Worm (Caenorhabditis elegans) whole organism, L1 larva: ENCODE data around the gene C17G1.14.
A peak's percentile ranks its signal among the peaks of the same experiment; 100 is the strongest.

Experiments
- C04F5.9 ChIP-seq: sonication (generic microtip); optimal IDR thresholded peaks from 2 replicates; lab custom pipeline; 2016; ENCODE audit warnings: missing genetic modification characterization, missing compliant biosample characterization
- C16A3.4 ChIP-seq: fragments of 150-350 bp; optimal IDR thresholded peaks from 2 replicates; lab custom pipeline; 2014; ENCODE audit warnings: missing biosample characterization, missing genetic modification characterization
- F16B12.6 ChIP-seq: fragments of 150-350 bp; optimal IDR thresholded peaks from 2 replicates; lab custom pipeline; 2014; ENCODE audit warnings: missing biosample characterization, missing genetic modification characterization
- alr-1 ChIP-seq: fragments of 200-800 bp; sonication (Bioruptor generic); optimal IDR thresholded peaks from 2 replicates; lab custom pipeline; 2018; ENCODE audit warnings: borderline replicate concordance, mild to moderate bottlenecking, missing genetic modification characterization, missing compliant biosample characterization
- aly-2 ChIP-seq: fragments of 150-350 bp; optimal IDR thresholded peaks from 2 replicates; lab custom pipeline; 2014; ENCODE audit warnings: missing biosample characterization, missing genetic modification characterization
- ama-1 ChIP-seq: fragments of 150-350 bp; optimal IDR thresholded peaks from 2 replicates; lab custom pipeline; 2014
- blmp-1 ChIP-seq: fragments of 150-350 bp; optimal IDR thresholded peaks from 2 replicates; lab custom pipeline; 2014; ENCODE audit warnings: missing biosample characterization, missing genetic modification characterization
- ceh-82 ChIP-seq, 3 experiments: fragments of 150-350 bp in 1 of 3; sonication (generic microtip) in 2 of 3; optimal IDR thresholded peaks; 2 replicates each; lab custom pipeline; 2014 to 2017; ENCODE audit warnings: missing biosample characterization in 3 of 3, missing genetic modification characterization in 3 of 3
- ceh-88 ChIP-seq: fragments of 200-800 bp; sonication (Bioruptor generic); IDR thresholded peaks from 2 replicates; pipeline ENCODE4 v1.3.6; 2022; ENCODE audit warnings: missing genetic modification characterization, missing compliant biosample characterization
- ces-1 ChIP-seq: fragments of 150-350 bp; optimal IDR thresholded peaks from 2 replicates; lab custom pipeline; 2014; ENCODE audit warnings: missing biosample characterization, missing genetic modification reagents, missing genetic modification characterization
- dsc-1 ChIP-seq: sonication (generic microtip); optimal IDR thresholded peaks from 2 replicates; lab custom pipeline; 2016; ENCODE audit warnings: mild to moderate bottlenecking, missing genetic modification characterization, missing compliant biosample characterization
- efl-1 ChIP-seq, 4 experiments: fragments of 150-350 bp; optimal IDR thresholded peaks in 3 of 4; peaks in 1 of 4; 1 replicate in 1 of 4; 2 replicates in 3 of 4; lab custom pipeline; 2014; ENCODE audit warnings: missing biosample characterization in 2 of 4, missing genetic modification characterization in 2 of 4, missing genetic modification reagents in 2 of 4
- elt-2 ChIP-seq: sonication (generic microtip); optimal IDR thresholded peaks from 2 replicates; lab custom pipeline; 2016; ENCODE audit warnings: missing genetic modification characterization, mild to moderate bottlenecking, inconsistent platforms, missing compliant biosample characterization, missing genetic modification reagents
- fkh-4 ChIP-seq: sonication (generic microtip); optimal IDR thresholded peaks from 2 replicates; lab custom pipeline; 2016; ENCODE audit warnings: missing compliant biosample characterization, missing genetic modification characterization, borderline replicate concordance
- hlh-4 ChIP-seq: sonication (generic microtip); optimal IDR thresholded peaks from 2 replicates; lab custom pipeline; 2016; ENCODE audit warnings: mild to moderate bottlenecking, missing genetic modification characterization, missing compliant biosample characterization
- hpl-2 ChIP-seq: fragments of 150-350 bp; optimal IDR thresholded peaks from 2 replicates; lab custom pipeline; 2014; ENCODE audit warnings: missing biosample characterization, missing genetic modification reagents, missing genetic modification characterization
- jun-1 ChIP-seq: fragments of 150-350 bp; optimal IDR thresholded peaks from 2 replicates; lab custom pipeline; 2014; ENCODE audit warnings: missing biosample characterization, missing genetic modification reagents, missing genetic modification characterization
- lin-13 ChIP-seq: fragments of 150-350 bp; optimal IDR thresholded peaks from 2 replicates; lab custom pipeline; 2014; ENCODE audit warnings: missing biosample characterization, missing genetic modification reagents, missing genetic modification characterization
- lin-14 ChIP-seq: fragments of 200-800 bp; sonication (Bioruptor generic); optimal IDR thresholded peaks from 2 replicates; lab custom pipeline; 2018; ENCODE audit warnings: mild to moderate bottlenecking, missing genetic modification characterization, moderate library complexity, missing compliant biosample characterization
- lsy-2 ChIP-seq, 2 experiments: fragments of 150-350 bp; optimal IDR thresholded peaks; 2 replicates each; lab custom pipeline; 2014; ENCODE audit warnings: missing biosample characterization in 2 of 2, missing genetic modification characterization in 2 of 2
- mdl-1 ChIP-seq, 2 experiments: fragments of 150-350 bp; optimal IDR thresholded peaks; 2 replicates each; lab custom pipeline; 2014 to 2017; ENCODE audit warnings: missing biosample characterization in 2 of 2, missing genetic modification characterization in 2 of 2, inconsistent platforms in 1 of 2
- mep-1 ChIP-seq: fragments of 150-350 bp; optimal IDR thresholded peaks from 2 replicates; lab custom pipeline; 2014; ENCODE audit warnings: missing biosample characterization, missing genetic modification characterization
- nhr-11 ChIP-seq: fragments of 150-350 bp; optimal IDR thresholded peaks from 2 replicates; lab custom pipeline; 2014; ENCODE audit warnings: missing biosample characterization, missing genetic modification characterization
- nhr-12 ChIP-seq: sonication (generic microtip); optimal IDR thresholded peaks from 2 replicates; lab custom pipeline; 2017; ENCODE audit warnings: missing biosample characterization, missing genetic modification characterization
- nhr-19 ChIP-seq: fragments of 200-800 bp; sonication (Bioruptor generic); conservative IDR thresholded peaks from 2 replicates; pipeline ENCODE4 v1.3.6; 2022; ENCODE audit warnings: missing genetic modification characterization, missing compliant biosample characterization
- nhr-28 ChIP-seq: fragments of 150-350 bp; optimal IDR thresholded peaks from 2 replicates; lab custom pipeline; 2014; ENCODE audit warnings: missing biosample characterization, missing genetic modification characterization
- nhr-47 ChIP-seq: sonication (generic microtip); optimal IDR thresholded peaks from 2 replicates; lab custom pipeline; 2016; ENCODE audit warnings: mild to moderate bottlenecking, missing genetic modification characterization, moderate library complexity, missing compliant biosample characterization
- nhr-71 ChIP-seq: sonication (generic microtip); optimal IDR thresholded peaks from 2 replicates; lab custom pipeline; 2016; ENCODE audit warnings: mild to moderate bottlenecking, missing genetic modification characterization, moderate library complexity, missing compliant biosample characterization
- nhr-85 ChIP-seq: sonication (generic microtip); peaks from one replicate; lab custom pipeline; 2016; ENCODE audit warnings: missing genetic modification characterization, inconsistent platforms, missing compliant biosample characterization
- pag-3 ChIP-seq: sonication (generic microtip); optimal IDR thresholded peaks from 2 replicates; lab custom pipeline; 2017; ENCODE audit warnings: missing genetic modification characterization, mild to moderate bottlenecking, missing compliant biosample characterization, antibody characterized with exemption, borderline replicate concordance; ENCODE audit not compliant: insufficient read depth
- pqm-1 ChIP-seq: sonication (generic microtip); optimal IDR thresholded peaks from 3 replicates; lab custom pipeline; 2017; ENCODE audit warnings: missing biosample characterization, missing genetic modification characterization
- rnt-1 ChIP-seq: sonication (generic microtip); optimal IDR thresholded peaks from 2 replicates; lab custom pipeline; 2016; ENCODE audit warnings: mild to moderate bottlenecking, missing genetic modification characterization, moderate library complexity, missing compliant biosample characterization
- tbx-2 ChIP-seq: sonication (generic microtip); optimal IDR thresholded peaks from 2 replicates; lab custom pipeline; 2016; ENCODE audit warnings: missing genetic modification characterization, missing compliant biosample characterization
- unc-130 ChIP-seq: fragments of 150-350 bp; optimal IDR thresholded peaks from 2 replicates; lab custom pipeline; 2017; ENCODE audit warnings: missing biosample characterization, missing genetic modification characterization, inconsistent platforms
- unc-62 ChIP-seq: fragments of 150-350 bp; optimal IDR thresholded peaks from 2 replicates; lab custom pipeline; 2014; ENCODE audit warnings: missing biosample characterization, missing genetic modification reagents, missing genetic modification characterization
- zip-4 ChIP-seq: fragments of 200-800 bp; sonication (Bioruptor generic); optimal IDR thresholded peaks from 2 replicates; lab custom pipeline; 2018; ENCODE audit warnings: mild to moderate bottlenecking, missing genetic modification characterization, moderate library complexity, missing compliant biosample characterization
- ztf-11 ChIP-seq, 2 experiments: sonication (generic microtip); optimal IDR thresholded peaks; 2 replicates each; lab custom pipeline; 2016 to 2017; ENCODE audit warnings: missing genetic modification characterization in 2 of 2, missing biosample characterization in 1 of 2, missing compliant biosample characterization in 1 of 2
- ztf-4 ChIP-seq: fragments of 150-350 bp; optimal IDR thresholded peaks from 2 replicates; lab custom pipeline; 2014; ENCODE audit warnings: missing biosample characterization, missing genetic modification characterization

The C17G1.14 gene

DNA sequence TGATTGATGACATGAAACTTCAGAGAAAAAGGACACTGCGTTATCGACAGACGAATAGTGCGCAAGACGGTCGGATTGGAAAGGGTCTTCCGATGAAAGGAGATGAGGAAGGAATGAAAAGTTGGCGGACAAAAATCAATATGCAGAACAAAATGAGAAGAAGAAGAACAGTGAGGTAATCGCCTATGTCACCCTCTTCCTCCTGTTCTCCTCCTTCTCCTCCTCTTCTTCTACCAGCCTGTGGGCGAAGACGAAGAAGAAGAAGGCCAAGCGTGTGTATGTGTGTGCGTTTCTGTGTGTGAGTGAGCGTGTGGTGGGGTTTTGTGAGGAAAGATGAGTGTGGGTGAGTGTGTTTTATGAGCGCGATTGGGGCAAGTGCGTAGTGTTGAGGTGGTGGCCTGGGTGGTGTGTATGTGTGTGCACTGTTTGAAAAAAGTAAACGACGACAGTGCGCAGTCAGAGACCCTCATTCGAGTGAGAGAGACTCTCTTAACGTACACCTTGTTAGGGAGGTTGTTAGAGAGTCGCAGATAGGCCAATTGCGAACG lies 6.3 kb upstream of the C17G1.14 start, which contains the start of gene tsp-21 (continued):
- peak; percentile 13 for TF ChIP-seq hpl-2 (GFP tag; lab: Kevin White, UChicago)
- TF ChIP-seq ama-1 (lab: Kevin White, UChicago): no peak
- TF ChIP-seq nhr-12 (tag; lab: Kevin White, UChicago): no peak
- peak in 1 of 2 experiments; percentile 71 for TF ChIP-seq mdl-1 (tag; optimal IDR thresholded peaks at IDR 0.05; lab: Kevin White, UChicago)
- peak in 1 of 2 experiments; percentile 50 for TF ChIP-seq ztf-11 (tag; optimal IDR thresholded peaks at IDR 0.05; lab: Kevin White, UChicago)
- TF ChIP-seq rnt-1 (tag; lab: Kevin White, UChicago): peak; percentile 73
- TF ChIP-seq pqm-1 (tag; lab: Kevin White, UChicago): no peak
- TF ChIP-seq lin-14: peak; percentile 94
- TF ChIP-seq nhr-11 (tag; lab: Kevin White, UChicago): no peak
- TF ChIP-seq nhr-85 (tag; lab: Kevin White, UChicago): peak; percentile 95
- TF ChIP-seq pag-3 (tag; lab: Kevin White, UChicago): no peak
- no peak for TF ChIP-seq C04F5.9 (tag; lab: Kevin White, UChicago)
- TF ChIP-seq fkh-4 (tag; lab: Kevin White, UChicago): no peak
- TF ChIP-seq hlh-4: no peak
- peak; percentile 28 to 78 for TF ChIP-seq lsy-2 (tag; optimal IDR thresholded peaks at IDR 0.05; lab: Kevin White, UChicago)
- TF ChIP-seq ceh-88: no peak
- peak; percentile 67 for TF ChIP-seq lin-13 (GFP tag; lab: Kevin White, UChicago)
- peak; percentile 88 for TF ChIP-seq mep-1
- TF ChIP-seq unc-62 (GFP tag; lab: Kevin White, UChicago): no peak
- TF ChIP-seq nhr-28: no peak
- TF ChIP-seq unc-130: no peak
- TF ChIP-seq ces-1: no peak
- TF ChIP-seq nhr-19: peak; percentile 57
- peak; percentile 11 for TF ChIP-seq dsc-1 (tag; lab: Kevin White, UChicago)

DNA sequence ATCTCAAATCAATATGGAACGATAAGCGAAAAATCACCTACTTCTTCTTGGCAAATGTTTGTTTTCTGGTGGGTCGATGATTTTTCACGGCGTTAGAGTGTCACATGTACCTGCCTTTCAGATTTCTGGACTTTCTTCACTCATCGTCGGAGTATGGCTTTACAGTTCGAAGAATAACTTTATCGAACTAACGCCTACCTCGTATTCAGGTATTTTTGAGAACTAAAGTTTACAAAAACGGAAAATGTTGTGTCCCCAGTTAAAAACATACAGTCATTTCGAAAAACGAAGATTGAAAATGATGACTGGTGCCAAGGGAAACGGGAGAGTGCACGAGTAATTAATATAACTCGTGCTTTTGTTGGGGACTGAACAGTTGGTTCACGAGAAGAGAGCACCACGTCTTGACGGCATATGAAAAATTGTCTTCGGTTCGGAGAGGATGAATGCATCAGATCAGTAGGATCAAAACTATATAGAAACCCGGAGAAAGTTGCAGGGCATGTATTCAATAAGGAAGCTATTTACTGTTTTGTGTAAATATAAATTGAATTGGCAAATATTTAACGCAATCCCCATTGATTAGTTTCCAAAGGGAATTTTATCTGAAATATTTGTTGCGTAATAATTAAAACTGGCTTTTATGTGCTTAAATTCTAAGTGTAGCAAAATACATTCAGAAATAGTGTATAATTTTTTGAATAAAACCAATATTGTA lies 5.2 kb upstream of the C17G1.14 start:
- no peak for TF ChIP-seq unc-62 (GFP tag; lab: Kevin White, UChicago)
- TF ChIP-seq alr-1: no peak
- TF ChIP-seq elt-2 (tag; lab: Kevin White, UChicago): no peak
- TF ChIP-seq unc-130: peak; percentile 9
- TF ChIP-seq rnt-1 (tag; lab: Kevin White, UChicago): peak; percentile 28
- peak; percentile 41 for TF ChIP-seq lin-14
- TF ChIP-seq efl-1 (optimal IDR thresholded peaks at IDR 0.05; lab: Kevin White, UChicago): no peak
- peak in 1 of 2 experiments; percentile 61 for TF ChIP-seq efl-1 (GFP tag; optimal IDR thresholded peaks at IDR 0.05 in 1 of 2; lab: Kevin White, UChicago)
- peak; percentile 36 for TF ChIP-seq nhr-71

DNA sequence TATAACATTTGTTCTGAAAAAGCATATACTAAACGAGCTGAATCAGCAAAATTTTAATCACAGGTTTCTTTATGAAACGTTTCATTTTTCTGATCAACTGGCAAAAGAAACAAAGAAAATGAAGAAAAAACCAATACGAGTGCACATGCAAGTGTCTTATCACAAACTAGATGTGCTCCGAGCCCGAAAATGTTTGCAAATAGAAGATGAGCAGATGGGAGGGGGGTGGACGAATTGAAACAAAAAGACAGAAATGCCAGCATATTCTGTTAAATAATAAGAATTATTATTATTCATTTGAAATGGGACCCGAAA lies 4.6 kb upstream of the C17G1.14 start:
- TF ChIP-seq ceh-82 (tag; optimal IDR thresholded peaks at IDR 0.05; lab: Kevin White, UChicago) (no peak), zip-4 (GFP tag; lab: Kevin White, UChicago) (no peak), tbx-2 (no peak), efl-1 (optimal IDR thresholded peaks at IDR 0.05; lab: Kevin White, UChicago) (no peak), efl-1 (GFP tag; optimal IDR thresholded peaks at IDR 0.05 in 1 of 2; lab: Kevin White, UChicago) (peak in 1 of 2 experiments; percentile 47), F16B12.6 (tag; lab: Kevin White, UChicago) (no peak), aly-2 (no peak), nhr-19 (no peak), ceh-88 (no peak), pag-3 (tag; lab: Kevin White, UChicago) (no peak), nhr-85 (tag; lab: Kevin White, UChicago) (no peak), elt-2 (tag; lab: Kevin White, UChicago) (peak; percentile 31), ces-1 (no peak), C16A3.4 (no peak)

DNA sequence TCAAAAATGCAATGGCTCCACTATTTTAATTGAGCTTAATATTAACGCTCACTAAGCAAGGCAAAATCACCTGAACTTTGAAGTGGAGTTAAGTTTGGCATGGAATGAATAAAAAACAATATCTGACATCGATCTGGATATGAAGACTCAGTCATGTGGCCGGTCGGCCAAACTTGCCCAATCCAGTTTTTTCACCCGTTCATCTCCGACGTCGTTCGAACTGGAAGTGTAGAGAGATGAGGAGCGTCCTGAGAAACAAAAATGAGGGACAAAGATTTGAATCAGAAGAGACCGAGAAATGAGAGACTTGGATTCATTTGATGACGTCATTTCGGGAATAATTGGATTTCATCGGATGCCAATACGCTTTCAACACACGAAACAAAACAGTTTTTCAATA lies 522 bp upstream of the C17G1.14 start:
- TF ChIP-seq blmp-1 (tag; lab: Kevin White, UChicago): peak; percentile 56
- TF ChIP-seq jun-1 (tag; lab: Kevin White, UChicago): peak; percentile 9
- no peak for TF ChIP-seq nhr-47
- no peak for TF ChIP-seq efl-1 (optimal IDR thresholded peaks at IDR 0.05; lab: Kevin White, UChicago)
- peak in 1 of 2 experiments; percentile 23 for TF ChIP-seq efl-1 (GFP tag; optimal IDR thresholded peaks at IDR 0.05 in 1 of 2; lab: Kevin White, UChicago)
- no peak for TF ChIP-seq C16A3.4
- peak; percentile 5 for TF ChIP-seq ztf-4
